Fruit fly (Drosophila melanogaster) whole organism, embryonic: Measurements from ENCODE around the gene CG9360.

Experiments
- Asciz ChIP-seq: fragments of 200-800 bp; sonication (Bioruptor generic); optimal IDR thresholded peaks from 2 replicates; lab custom pipeline; 2017; ENCODE audit warnings: missing biosample characterization, mild to moderate bottlenecking, missing genetic modification characterization, missing genetic modification reagents
- Bdp1 ChIP-seq: fragments of 200-800 bp; sonication (Bioruptor generic); optimal IDR thresholded peaks from 3 replicates; lab custom pipeline; 2016; ENCODE audit warnings: missing biosample characterization, missing genetic modification characterization
- BtbVII ChIP-seq: fragments of 200-800 bp; sonication (Bioruptor generic); optimal IDR thresholded peaks from 3 replicates; lab custom pipeline; 2017; ENCODE audit warnings: missing biosample characterization, mild to moderate bottlenecking, missing genetic modification characterization
- CG12299 ChIP-seq: fragments of 200-800 bp; sonication (Bioruptor generic); optimal IDR thresholded peaks from 2 replicates; lab custom pipeline; 2018; ENCODE audit warnings: missing biosample characterization, mild to moderate bottlenecking, missing genetic modification characterization
- CG14441 ChIP-seq: fragments of 200-800 bp; sonication (Bioruptor generic); IDR thresholded peaks from 2 replicates; pipeline ENCODE4 v1.3.6; 2022; ENCODE audit warnings: missing biosample characterization, missing genetic modification characterization
- CG14710 ChIP-seq: fragments of 200-800 bp; sonication (Bioruptor generic); optimal IDR thresholded peaks from 3 replicates; lab custom pipeline; 2019; ENCODE audit warnings: missing biosample characterization, mild to moderate bottlenecking, missing genetic modification characterization, moderate library complexity
- CG14860 ChIP-seq: fragments of 200-800 bp; sonication (Bioruptor generic); IDR thresholded peaks from 3 replicates; pipeline ENCODE4 v1.3.6; 2022; ENCODE audit warnings: missing biosample characterization, missing genetic modification characterization; ENCODE audit not compliant: partially characterized antibody
- CG14965 ChIP-seq: fragments of 200-800 bp; sonication (Bioruptor generic); optimal IDR thresholded peaks from 2 replicates; lab custom pipeline; 2016; ENCODE audit warnings: missing biosample characterization, missing genetic modification characterization, borderline replicate concordance
- CG1832 ChIP-seq: fragments of 200-800 bp; sonication (Bioruptor generic); optimal IDR thresholded peaks from 2 replicates; lab custom pipeline; 2017; ENCODE audit warnings: missing biosample characterization, mild to moderate bottlenecking, missing genetic modification characterization, inconsistent platforms
- CG2199 ChIP-seq: fragments of 200-800 bp; sonication (Bioruptor generic); IDR thresholded peaks from 3 replicates; pipeline ENCODE4 v1.3.6; 2022; ENCODE audit warnings: missing biosample characterization, missing genetic modification characterization
- CG31441 ChIP-seq: fragments of 200-800 bp; sonication (Bioruptor generic); IDR thresholded peaks from 2 replicates; pipeline ENCODE4 v1.3.6; 2022; ENCODE audit warnings: missing biosample characterization, missing genetic modification characterization
- CG34422 ChIP-seq: fragments of 200-800 bp; sonication (Bioruptor generic); IDR thresholded peaks from 3 replicates; pipeline ENCODE4 v1.3.6; 2022; ENCODE audit warnings: missing biosample characterization, missing genetic modification characterization
- CG3838 ChIP-seq: fragments of 200-800 bp; sonication (Bioruptor generic); optimal IDR thresholded peaks from 3 replicates; lab custom pipeline; 2016; ENCODE audit warnings: missing biosample characterization, missing genetic modification characterization
- CG7372 ChIP-seq: fragments of 200-800 bp; sonication (Bioruptor generic); IDR thresholded peaks from 2 replicates; pipeline ENCODE4 v1.3.6; 2022; ENCODE audit warnings: missing biosample characterization, missing genetic modification characterization
- CG9817 ChIP-seq: fragments of 200-800 bp; sonication (Bioruptor generic); optimal IDR thresholded peaks from 2 replicates; lab custom pipeline; 2018; ENCODE audit warnings: missing biosample characterization, mild to moderate bottlenecking, missing genetic modification characterization, moderate library complexity
- CG9932 ChIP-seq: fragments of 200-800 bp; sonication (Bioruptor generic); IDR thresholded peaks from 2 replicates; pipeline ENCODE4 v1.3.6; 2022; ENCODE audit warnings: missing biosample characterization, missing genetic modification characterization
- Fer2 ChIP-seq: fragments of 200-800 bp; sonication (Bioruptor generic); optimal IDR thresholded peaks from 2 replicates; lab custom pipeline; 2018; ENCODE audit warnings: missing biosample characterization, mild to moderate bottlenecking, missing genetic modification characterization, moderate library complexity
- Gsc ChIP-seq: fragments of 200-800 bp; sonication (Bioruptor generic); IDR thresholded peaks from 2 replicates; pipeline ENCODE4 v1.3.6; 2022; ENCODE audit warnings: missing biosample characterization, missing genetic modification characterization
- Hr39 ChIP-seq: fragments of >200 bp; optimal IDR thresholded peaks from 2 replicates; lab custom pipeline; 2017
- MBD-R2 ChIP-seq: fragments of 200-800 bp; sonication (Bioruptor generic); IDR thresholded peaks from 2 replicates; pipeline ENCODE4 v1.3.6; 2022; ENCODE audit warnings: missing biosample characterization, missing genetic modification characterization
- Mrtf ChIP-seq: fragments of 200-800 bp; sonication (Bioruptor generic); IDR thresholded peaks from 3 replicates; pipeline ENCODE4 v1.3.6; 2022; ENCODE audit warnings: missing biosample characterization, missing genetic modification characterization
- NC2β ChIP-seq: fragments of 200-800 bp; sonication (Bioruptor generic); optimal IDR thresholded peaks from 2 replicates; lab custom pipeline; 2016; ENCODE audit warnings: missing biosample characterization, missing genetic modification characterization
- Pdp1 ChIP-seq, 2 experiments: fragments of 200-800 bp; sonication (Bioruptor generic); optimal IDR thresholded peaks; 3 replicates each; lab custom pipeline; 2016; ENCODE audit warnings: missing biosample characterization in 2 of 2, missing genetic modification characterization in 2 of 2, mild to moderate bottlenecking in 1 of 2, moderate library complexity in 1 of 2
- Poxn ChIP-seq: fragments of 200-800 bp; sonication (Bioruptor generic); IDR thresholded peaks from 2 replicates; pipeline ENCODE4 v1.3.6; 2022; ENCODE audit warnings: missing biosample characterization, missing genetic modification characterization
- Rfx ChIP-seq: fragments of 200-800 bp; sonication (Bioruptor generic); IDR thresholded peaks from 2 replicates; pipeline ENCODE4 v1.3.6; 2022; ENCODE audit warnings: missing biosample characterization, missing genetic modification characterization
- Rx ChIP-seq: fragments of 200-800 bp; sonication (Bioruptor generic); IDR thresholded peaks from 2 replicates; pipeline ENCODE4 v1.3.6; 2022; ENCODE audit warnings: missing biosample characterization, missing genetic modification characterization
- Sin3A ChIP-seq: fragments of >200 bp; optimal IDR thresholded peaks from 2 replicates; lab custom pipeline; 2018
- Xbp1 ChIP-seq: fragments of 200-800 bp; sonication (Bioruptor generic); optimal IDR thresholded peaks from 3 replicates; lab custom pipeline; 2016; ENCODE audit warnings: missing biosample characterization, mild to moderate bottlenecking, missing genetic modification characterization
- YL-1 ChIP-seq: fragments of 200-800 bp; sonication (Bioruptor generic); optimal IDR thresholded peaks from 3 replicates; lab custom pipeline; 2017; ENCODE audit warnings: missing biosample characterization, mild to moderate bottlenecking, missing genetic modification characterization
- ato ChIP-seq: fragments of 200-800 bp; sonication (Bioruptor generic); IDR thresholded peaks from 2 replicates; pipeline ENCODE4 v1.3.6; 2022; ENCODE audit warnings: missing biosample characterization, missing genetic modification characterization; ENCODE audit not compliant: partially characterized antibody
- crp ChIP-seq, 2 experiments: fragments of 200-800 bp; sonication (Bioruptor generic); optimal IDR thresholded peaks; 2 replicates in 1 of 2; 3 replicates in 1 of 2; lab custom pipeline; 2017; ENCODE audit warnings: missing biosample characterization in 2 of 2, missing genetic modification characterization in 2 of 2, mild to moderate bottlenecking in 1 of 2, moderate library complexity in 1 of 2
- dimm ChIP-seq: fragments of 200-800 bp; sonication (Bioruptor generic); IDR thresholded peaks from 2 replicates; pipeline ENCODE4 v1.3.6; 2022; ENCODE audit warnings: missing biosample characterization, missing genetic modification characterization
- esg ChIP-seq: fragments of 200-800 bp; sonication (Bioruptor generic); conservative IDR thresholded peaks from 2 replicates; pipeline ENCODE4 v1.3.6; 2022; ENCODE audit warnings: missing biosample characterization, missing genetic modification characterization
- gem ChIP-seq: fragments of 200-800 bp; sonication (Bioruptor generic); optimal IDR thresholded peaks from 2 replicates; lab custom pipeline; 2019; ENCODE audit warnings: missing biosample characterization, mild to moderate bottlenecking, missing genetic modification characterization, moderate library complexity
- gfzf ChIP-seq: fragments of 200-800 bp; sonication (Bioruptor generic); optimal IDR thresholded peaks from 2 replicates; lab custom pipeline; 2016; ENCODE audit warnings: missing biosample characterization, mild to moderate bottlenecking, missing genetic modification characterization, moderate library complexity
- grn ChIP-seq: fragments of 200-800 bp; sonication (Bioruptor generic); optimal IDR thresholded peaks from 3 replicates; lab custom pipeline; 2017; ENCODE audit warnings: missing biosample characterization, missing genetic modification characterization
- hkb ChIP-seq, 2 experiments: fragments of 200-800 bp in 1 of 2; fragments of >200 bp in 1 of 2; sonication (Bioruptor generic) in 1 of 2; IDR thresholded peaks in 1 of 2; optimal IDR thresholded peaks in 1 of 2; 2 replicates each; pipeline versions ENCODE4 v1.3.6 to Lab custom; 2017 to 2022; ENCODE audit warnings: missing biosample characterization in 1 of 2, missing genetic modification characterization in 1 of 2
- hth ChIP-seq: fragments of >200 bp; optimal IDR thresholded peaks from 2 replicates; lab custom pipeline; 2017; ENCODE audit warnings: inconsistent platforms
- ind ChIP-seq: fragments of 200-800 bp; sonication (Bioruptor generic); optimal IDR thresholded peaks from 3 replicates; lab custom pipeline; 2016; ENCODE audit warnings: missing biosample characterization, missing genetic modification characterization
- kni ChIP-seq: fragments of 200-800 bp; sonication (Bioruptor generic); optimal IDR thresholded peaks from 3 replicates; lab custom pipeline; 2017; ENCODE audit warnings: mild to moderate bottlenecking, missing biosample characterization, missing genetic modification reagents, missing genetic modification characterization
- luna ChIP-seq: fragments of 200-800 bp; sonication (Bioruptor generic); optimal IDR thresholded peaks from 2 replicates; lab custom pipeline; 2016; ENCODE audit warnings: missing biosample characterization, missing genetic modification characterization
- pnt ChIP-seq: fragments of 200-800 bp; sonication (Bioruptor generic); optimal IDR thresholded peaks from 3 replicates; lab custom pipeline; 2016; ENCODE audit warnings: missing biosample characterization, missing genetic modification characterization
- scrt ChIP-seq: fragments of 200-800 bp; sonication (Bioruptor generic); optimal IDR thresholded peaks from 2 replicates; lab custom pipeline; 2018; ENCODE audit warnings: missing biosample characterization, mild to moderate bottlenecking, missing genetic modification characterization, moderate library complexity
- sd ChIP-seq: fragments of 200-800 bp; sonication (Bioruptor generic); optimal IDR thresholded peaks from 3 replicates; lab custom pipeline; 2018; ENCODE audit warnings: missing biosample characterization, mild to moderate bottlenecking, missing genetic modification characterization, moderate library complexity
- seq ChIP-seq: fragments of 200-800 bp; sonication (Bioruptor generic); IDR thresholded peaks from 2 replicates; pipeline ENCODE4 v1.3.6; 2022; ENCODE audit warnings: missing biosample characterization, missing genetic modification characterization
- shn ChIP-seq: fragments of 200-800 bp; sonication (Bioruptor generic); optimal IDR thresholded peaks from 3 replicates; lab custom pipeline; 2016; ENCODE audit warnings: missing biosample characterization, missing genetic modification characterization
- sima ChIP-seq: fragments of 200-800 bp; sonication (Bioruptor generic); optimal IDR thresholded peaks from 2 replicates; lab custom pipeline; 2016; ENCODE audit warnings: missing biosample characterization, missing genetic modification characterization
- sob ChIP-seq: fragments of 200-800 bp; sonication (Bioruptor generic); IDR thresholded peaks from 2 replicates; pipeline ENCODE4 v1.3.6; 2022; ENCODE audit warnings: missing biosample characterization, missing genetic modification characterization
- sqz ChIP-seq: fragments of 200-800 bp; sonication (Bioruptor generic); optimal IDR thresholded peaks from 3 replicates; lab custom pipeline; 2018; ENCODE audit warnings: missing biosample characterization, mild to moderate bottlenecking, missing genetic modification characterization
- vnd ChIP-seq: fragments of 200-800 bp; sonication (Bioruptor generic); IDR thresholded peaks from 3 replicates; pipeline ENCODE4 v1.3.6; 2022; ENCODE audit warnings: missing biosample characterization, missing genetic modification characterization; ENCODE audit not compliant: partially characterized antibody

Gene CG9360

dm6 chrX:11713808-11714528 lies 50.4 kb downstream of the CG9360 start (continued):
- TF ChIP-seq scrt (GFP tag; lab: Kevin White, UChicago), result no peak
- TF ChIP-seq CG14710 (tag; lab: Kevin White, UChicago), result no peak
- TF ChIP-seq YL-1 (GFP tag; lab: Kevin White, UChicago), result peak; percentile 52
- TF ChIP-seq Gsc (GFP tag; lab: Robert Waterston, UW), result no peak
- TF ChIP-seq pnt (GFP tag; lab: Kevin White, UChicago), result no peak
- no peak for TF ChIP-seq CG7372 (GFP tag; lab: Robert Waterston, UW)
- no peak for TF ChIP-seq sqz (GFP tag; lab: Kevin White, UChicago)
- no peak for TF ChIP-seq CG14965 (GFP tag; lab: Kevin White, UChicago)
- TF ChIP-seq BtbVII (GFP tag; lab: Kevin White, UChicago), result peak; percentile 27
- no peak for TF ChIP-seq CG12299 (tag; lab: Kevin White, UChicago)
- TF ChIP-seq CG2199, result no peak
- no peak for TF ChIP-seq sima (GFP tag; lab: Kevin White, UChicago)
- no peak for TF ChIP-seq Poxn (GFP tag; lab: Robert Waterston, UW)
- peak in 1 of 2 experiments; percentile 82 for TF ChIP-seq Pdp1 (GFP tag; optimal IDR thresholded peaks at IDR 0.05; lab: Kevin White, UChicago)
- TF ChIP-seq ind (GFP tag; lab: Kevin White, UChicago), result no peak
- TF ChIP-seq sd (tag; lab: Kevin White, UChicago), result peak; percentile 0
- no peak for TF ChIP-seq hth
- no peak for TF ChIP-seq Rx (GFP tag; lab: Robert Waterston, UW)
- peak; percentile 63 for TF ChIP-seq CG1832 (GFP tag; lab: Kevin White, UChicago)
- TF ChIP-seq sob, result no peak
- TF ChIP-seq CG14860 (GFP tag; lab: Robert Waterston, UW), result no peak
- TF ChIP-seq seq (GFP tag; lab: Robert Waterston, UW), result no peak
- no peak for TF ChIP-seq CG9932 (GFP tag; lab: Robert Waterston, UW)
- no peak for TF ChIP-seq esg (GFP tag; lab: Robert Waterston, UW)
- TF ChIP-seq Rfx, result 0 out of 2 replicates have a peak, but pooled peaks have one; percentile 18
- TF ChIP-seq shn (GFP tag; lab: Kevin White, UChicago), result no peak
- no peak for TF ChIP-seq Hr39 (lab: Kevin White, UChicago)
- no peak for TF ChIP-seq ato (GFP tag; lab: Robert Waterston, UW)
- no peak for TF ChIP-seq CG9817 (tag; lab: Kevin White, UChicago)
- peak; percentile 10; the same call in 1 of the 2 replicates for TF ChIP-seq MBD-R2 (GFP tag; lab: Robert Waterston, UW)
- no peak for TF ChIP-seq Mrtf (GFP tag; lab: Robert Waterston, UW)
- no peak for TF ChIP-seq Sin3A (lab: Kevin White, UChicago)
- TF ChIP-seq luna (GFP tag; lab: Kevin White, UChicago), result no peak
- TF ChIP-seq Xbp1 (GFP tag; lab: Kevin White, UChicago), result no peak
- no peak for TF ChIP-seq Asciz (GFP tag; lab: Kevin White, UChicago)
- TF ChIP-seq CG31441 (GFP tag; lab: Robert Waterston, UW), result no peak
- TF ChIP-seq gfzf (GFP tag; lab: Kevin White, UChicago), result no peak
- TF ChIP-seq dimm (GFP tag; lab: Robert Waterston, UW), result no peak
- no peak for TF ChIP-seq vnd (GFP tag; lab: Robert Waterston, UW)
- no peak for TF ChIP-seq Fer2 (tag; lab: Kevin White, UChicago)
- TF ChIP-seq Bdp1 (GFP tag; lab: Kevin White, UChicago), result no peak
- no peak for TF ChIP-seq NC2β (GFP tag; lab: Kevin White, UChicago)
- TF ChIP-seq hkb (optimal IDR thresholded peaks at IDR 0.05; lab: Kevin White, UChicago), result no peak
- no peak for TF ChIP-seq hkb (GFP tag; IDR thresholded peaks at IDR 0.05; lab: Robert Waterston, UW)
- no peak for TF ChIP-seq gem (tag; lab: Kevin White, UChicago)
- no peak for TF ChIP-seq grn (GFP tag; lab: Kevin White, UChicago)
- no peak for TF ChIP-seq crp (GFP tag; optimal IDR thresholded peaks at IDR 0.05; lab: Kevin White, UChicago)
- TF ChIP-seq CG34422 (GFP tag; lab: Robert Waterston, UW), result peak; percentile 16; the same call in 1 of the 3 replicates
- TF ChIP-seq kni (GFP tag; lab: Kevin White, UChicago), result peak; percentile 18
- TF ChIP-seq CG14441 (GFP tag; lab: Robert Waterston, UW), result no peak
- no peak for TF ChIP-seq CG3838 (GFP tag; lab: Kevin White, UChicago)
